Fruit fly (Drosophila melanogaster) whole organism: ENCODE data around the gene CG46507.
"Not testable (repeated sequence)": the region's sequence is repeated elsewhere in the genome, so short reads cannot be mapped to it uniquely, and the experiment has no call there.

ENCODE experiments used
- Dll ChIP-seq: fragments of >200 bp; optimal IDR thresholded peaks from 2 replicates; lab custom pipeline; 2017
- psq ChIP-seq: fragments of >200 bp; optimal IDR thresholded peaks from 2 replicates; lab custom pipeline; 2017

DNA sequence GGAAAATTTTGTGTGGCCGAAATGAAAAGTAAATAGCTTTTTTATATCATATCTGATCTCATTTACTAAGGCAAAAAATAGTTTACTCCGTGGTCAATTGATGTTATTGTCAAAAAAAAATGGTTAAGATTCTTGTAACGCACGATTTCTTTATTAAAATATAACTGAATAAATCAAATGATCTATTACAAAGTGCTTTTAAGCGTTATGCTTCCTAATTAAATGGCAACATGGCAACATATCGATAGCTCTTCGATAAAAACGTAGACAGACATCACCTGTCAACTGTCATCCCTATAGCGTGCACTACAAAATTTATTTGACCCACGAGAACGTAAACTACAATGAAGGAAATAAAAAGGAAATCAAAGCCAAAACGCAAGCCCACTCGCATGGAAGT is 10.2 kb upstream of the CG46507 start, which contains the start of gene CG46505:
- not testable (repeated sequence) for TF ChIP-seq psq, Dll (lab: Kevin White, UChicago)
